Worm (Caenorhabditis elegans): Measurements from ENCODE around the gene pqn-27.
A peak's percentile ranks its signal among the peaks of the same experiment; 100 is the strongest.

The pqn-27 gene

DNA sequence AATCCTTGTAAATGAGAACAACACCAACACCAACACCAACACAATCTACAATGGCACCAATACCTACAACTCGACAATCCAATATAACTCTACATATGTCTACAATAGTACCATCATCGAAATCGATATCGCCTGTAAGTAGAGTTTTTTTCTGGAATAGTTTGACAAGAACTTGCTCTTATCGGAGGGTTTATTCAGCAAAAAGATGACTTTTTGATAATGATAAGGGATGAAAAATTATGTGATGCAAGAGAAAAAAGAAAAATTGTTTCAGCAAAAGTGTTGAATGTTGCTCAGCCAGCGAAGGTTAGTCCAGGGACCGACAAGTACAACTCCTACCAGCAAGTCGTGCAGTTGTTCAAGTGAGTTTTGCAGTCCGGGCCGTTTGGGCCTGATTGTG is 48.2 kb upstream of the pqn-27 start:
- TF ChIP-seq nhr-237 (tag; optimal IDR thresholded peaks at IDR 0.05) (no peak), fos-1 (tag; optimal IDR thresholded peaks at IDR 0.05) (peak; percentile 85), nhr-11 (tag; optimal IDR thresholded peaks at IDR 0.05) (no peak), nhr-129 (tag; optimal IDR thresholded peaks at IDR 0.05) (peak; percentile 38), peb-1 (tag; optimal IDR thresholded peaks at IDR 0.05) (no peak), ztf-11 (tag; optimal IDR thresholded peaks at IDR 0.05) (no peak), ZK546.5 (tag; optimal IDR thresholded peaks at IDR 0.05) (no peak), alr-1 (tag; optimal IDR thresholded peaks at IDR 0.05) (no peak), dmd-4 (tag; optimal IDR thresholded peaks at IDR 0.05) (no peak), nhr-23 (tag; optimal IDR thresholded peaks at IDR 0.05) (no peak), nhr-10 (tag; optimal IDR thresholded peaks at IDR 0.05) (no peak), C34F6.9 (tag; optimal IDR thresholded peaks at IDR 0.05) (no peak)

DNA sequence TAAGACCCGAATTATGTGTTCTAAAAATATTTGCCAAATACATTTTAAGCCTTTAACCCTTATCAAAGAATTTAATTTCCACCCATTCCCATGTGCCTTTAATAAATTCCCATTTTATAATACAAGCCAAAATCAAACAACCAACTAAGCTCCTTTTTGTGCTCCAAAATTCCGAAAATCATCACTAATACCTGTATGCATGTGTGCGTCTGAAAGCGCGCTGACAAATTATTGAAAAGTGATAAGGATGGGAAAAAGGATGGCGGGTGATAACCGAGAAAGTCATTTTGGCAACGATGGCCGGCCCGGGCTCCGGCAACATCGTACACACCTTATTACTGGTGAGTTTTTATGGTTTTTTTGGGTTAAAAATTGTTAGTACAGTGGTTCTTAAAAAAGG is 47.1 kb upstream of the pqn-27 start, which contains the start of gene nep-17:
Gene nep-17 (plus strand): TSS at position 285 of the 400 bp plus-strand sequence.
- no peak for TF ChIP-seq sem-4 (tag; optimal IDR thresholded peaks at IDR 0.05)
- TF ChIP-seq gmeb-1 (tag; optimal IDR thresholded peaks at IDR 0.05): peak; percentile 4
- no peak for TF ChIP-seq elt-1 (tag; optimal IDR thresholded peaks at IDR 0.05)
- no peak for TF ChIP-seq aly-2 (tag; optimal IDR thresholded peaks at IDR 0.05)
- no peak for TF ChIP-seq nhr-237 (tag; optimal IDR thresholded peaks at IDR 0.05)
- no peak for TF ChIP-seq mdl-1 (tag; optimal IDR thresholded peaks at IDR 0.05)
- peak; percentile 81 for TF ChIP-seq fos-1 (tag; optimal IDR thresholded peaks at IDR 0.05)

DNA sequence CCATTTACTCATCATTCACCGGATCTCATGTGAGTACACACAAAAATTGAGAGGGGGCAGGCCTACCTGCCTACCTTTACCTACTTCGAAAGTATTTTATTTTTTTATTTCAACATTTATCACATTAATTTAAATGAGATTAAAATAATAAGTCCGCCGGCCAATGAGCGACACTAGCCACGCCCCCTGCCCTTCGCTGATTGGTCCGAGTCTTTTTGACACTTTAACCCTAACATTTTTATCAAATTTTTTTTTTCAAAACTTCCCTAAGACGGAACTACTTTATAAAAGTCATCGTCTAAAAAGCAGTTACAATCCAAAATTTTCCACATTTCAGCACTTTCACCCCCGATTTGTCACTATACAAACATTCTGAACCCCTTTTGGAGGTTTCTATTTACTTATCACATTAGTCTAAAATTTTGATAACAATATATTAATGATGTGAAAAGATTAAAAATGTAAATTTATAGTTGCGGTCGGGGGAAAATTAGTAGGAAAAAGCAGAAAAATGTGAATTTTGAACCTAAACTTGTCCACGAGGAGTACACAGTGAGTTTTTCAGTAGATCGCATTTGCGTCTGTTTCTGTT is 45.6 kb upstream of the pqn-27 start:
- no peak for TF ChIP-seq lin-11 (tag; optimal IDR thresholded peaks at IDR 0.05)
- no peak for TF ChIP-seq ztf-1 (GFP tag; conservative IDR thresholded peaks at IDR 0.05)
- TF ChIP-seq fos-1 (tag; optimal IDR thresholded peaks at IDR 0.05): peak; percentile 79
- TF ChIP-seq blmp-1 (tag; optimal IDR thresholded peaks at IDR 0.05; ENCODE audit: insufficient read depth): no peak
- TF ChIP-seq nhr-25 (tag; optimal IDR thresholded peaks at IDR 0.05): no peak
- TF ChIP-seq sma-3 (GFP tag; optimal IDR thresholded peaks at IDR 0.05): no peak
- no peak for TF ChIP-seq unc-39 (tag; optimal IDR thresholded peaks at IDR 0.05)

DNA sequence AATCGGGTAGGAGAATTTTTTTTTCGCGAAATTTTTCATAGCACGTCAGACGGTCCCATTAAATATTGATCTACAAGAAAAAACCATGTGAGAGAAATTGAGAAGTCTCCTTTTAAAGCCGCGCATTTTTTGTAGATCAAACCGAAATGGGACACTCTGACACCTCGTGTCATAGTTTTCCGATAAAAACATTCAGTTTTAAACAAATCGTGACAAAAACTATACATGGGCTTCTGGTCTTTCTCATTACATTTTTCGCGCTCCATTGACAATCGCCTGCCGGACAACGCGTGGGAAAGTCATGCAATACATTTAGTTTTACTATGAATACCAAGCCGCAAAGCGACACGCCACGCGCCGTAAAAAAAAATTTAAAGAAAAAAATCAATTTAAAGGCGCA is 44.9 kb upstream of the pqn-27 start:
- TF ChIP-seq Y55F3AM.14 (GFP tag; optimal IDR thresholded peaks at IDR 0.05) (no peak), fos-1 (tag; optimal IDR thresholded peaks at IDR 0.05) (no peak), elt-1 (tag; optimal IDR thresholded peaks at IDR 0.05) (no peak), skn-1 (tag; optimal IDR thresholded peaks at IDR 0.05) (no peak), blmp-1 (tag; optimal IDR thresholded peaks at IDR 0.05; ENCODE audit: insufficient read depth) (no peak), gmeb-1 (tag; optimal IDR thresholded peaks at IDR 0.05) (no peak), nhr-77 (tag; optimal IDR thresholded peaks at IDR 0.05) (no peak), mbf-1 (tag; optimal IDR thresholded peaks at IDR 0.05) (no peak), lin-13 (GFP tag; optimal IDR thresholded peaks at IDR 0.05) (no peak)

DNA sequence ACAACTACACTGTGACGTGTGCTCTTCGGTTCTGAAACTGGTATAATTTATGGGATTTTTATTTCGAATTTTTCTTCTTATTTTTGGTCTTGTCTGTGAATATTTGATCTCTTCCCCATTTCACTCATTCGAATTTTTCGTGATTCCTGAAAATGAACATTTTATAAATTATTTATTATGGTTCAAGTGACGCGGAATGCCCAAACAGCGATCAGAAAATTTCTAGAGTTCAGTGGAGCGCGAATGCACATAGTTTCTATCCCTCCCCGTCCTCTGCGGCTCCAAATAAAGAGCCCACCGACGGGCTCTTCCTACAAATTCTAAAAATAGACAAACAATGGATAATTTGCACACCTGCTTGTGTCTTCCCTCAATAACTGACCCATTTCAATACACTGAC is 43.2 kb upstream of the pqn-27 start, which contains the start of gene F54F11.1:
Gene F54F11.1 (plus strand): TSS at position 301 of the 400 bp plus-strand sequence.
- TF ChIP-seq peb-1 (tag; optimal IDR thresholded peaks at IDR 0.05): no peak
- peak; percentile 14 for TF ChIP-seq unc-55 (GFP tag; optimal IDR thresholded peaks at IDR 0.05)

DNA sequence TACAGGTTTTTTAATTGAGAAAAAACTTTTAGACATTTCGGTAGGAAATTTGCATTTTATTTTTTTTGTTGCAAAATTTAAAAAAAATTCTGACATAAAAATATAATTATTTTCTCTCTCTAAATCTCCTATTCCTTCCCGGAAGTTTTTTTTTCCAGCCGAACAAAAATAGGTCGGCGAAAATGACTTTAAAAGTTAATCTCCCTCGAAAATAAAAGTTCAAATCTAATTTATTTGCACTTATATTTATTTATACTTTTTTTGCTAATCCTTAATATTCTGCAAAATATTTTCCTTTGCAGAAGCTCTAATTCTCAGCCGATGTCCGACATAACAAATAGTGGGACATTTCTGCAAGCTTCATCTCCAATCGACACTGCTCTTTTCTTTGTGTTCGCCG is 41.1 kb upstream of the pqn-27 start, which contains the start of gene F45H10.5:
Gene F45H10.5 (plus strand): TSS at position 301 of the 400 bp plus-strand sequence.
- TF ChIP-seq nhr-23 (tag; optimal IDR thresholded peaks at IDR 0.05): no peak
- TF ChIP-seq nhr-6 (tag; optimal IDR thresholded peaks at IDR 0.05): no peak
- no peak for TF ChIP-seq zag-1 (tag; optimal IDR thresholded peaks at IDR 0.05)
- TF ChIP-seq dmd-4 (tag; optimal IDR thresholded peaks at IDR 0.05): no peak
- no peak for TF ChIP-seq ceh-82 (tag; optimal IDR thresholded peaks at IDR 0.05)
- no peak for TF ChIP-seq ztf-4 (tag; optimal IDR thresholded peaks at IDR 0.05)
- TF ChIP-seq Y55F3AM.14 (GFP tag; optimal IDR thresholded peaks at IDR 0.05): no peak
- no peak for TF ChIP-seq nhr-77 (tag; optimal IDR thresholded peaks at IDR 0.05)

All from whole organism, L2 larva.